Fruit fly (Drosophila melanogaster): ENCODE measurements around the gene CG43924.

The CG43924 gene

dm6 chr2L:15751259-15751555 lies 40.3 kb upstream of the CG43924 start (continued):
- TF ChIP-seq sob (GFP tag; IDR thresholded peaks at IDR 0.05) = no peak
- no peak for TF ChIP-seq CG18764 (GFP tag; optimal IDR thresholded peaks at IDR 0.05)
- TF ChIP-seq Eip74EF (GFP tag; optimal IDR thresholded peaks at IDR 0.05) = no peak
- no peak for TF ChIP-seq CkIIα-i1 (GFP tag; IDR thresholded peaks at IDR 0.05)
- no peak for TF ChIP-seq mam (GFP tag; optimal IDR thresholded peaks at IDR 0.05)
- TF ChIP-seq ab (GFP tag; optimal IDR thresholded peaks at IDR 0.05) = no peak
- TF ChIP-seq CG6175 (GFP tag; IDR thresholded peaks at IDR 0.05) = no peak

- TF ChIP-seq tna (GFP tag; IDR thresholded peaks at IDR 0.05; ENCODE audit: partially characterized antibody) (no peak), CG6272 (GFP tag; IDR thresholded peaks at IDR 0.05) (no peak), Xbp1 (GFP tag; optimal IDR thresholded peaks at IDR 0.05) (peak; percentile 75), sob (GFP tag; IDR thresholded peaks at IDR 0.05) (peak; percentile 75), CG3847 (GFP tag; IDR thresholded peaks at IDR 0.05) (peak; percentile 57), maf-S (GFP tag; optimal IDR thresholded peaks at IDR 0.05) (no peak), CG10321 (GFP tag; IDR thresholded peaks at IDR 0.05) (no peak), Six4 (GFP tag; optimal IDR thresholded peaks at IDR 0.05) (peak; percentile 27), CG9876 (GFP tag; optimal IDR thresholded peaks at IDR 0.05) (no peak), pfk (GFP tag; optimal IDR thresholded peaks at IDR 0.05) (no peak), onecut (GFP tag; IDR thresholded peaks at IDR 0.05) (no peak), HLHmδ (GFP tag; optimal IDR thresholded peaks at IDR 0.05) (no peak), Mes4 (GFP tag; optimal IDR thresholded peaks at IDR 0.05) (no peak), da (GFP tag; optimal IDR thresholded peaks at IDR 0.05) (peak; percentile 41), ro (GFP tag; IDR thresholded peaks at IDR 0.05) (no peak), Side (GFP tag; optimal IDR thresholded peaks at IDR 0.05) (peak; percentile 46), Sox102F (GFP tag; optimal IDR thresholded peaks at IDR 0.05) (no peak), CG2202 (tag; optimal IDR thresholded peaks at IDR 0.05) (no peak), Dll (GFP tag; IDR thresholded peaks at IDR 0.05; ENCODE audit: partially characterized antibody) (peak; percentile 46; the same call in 1 of the 4 replicates), PHDP (tag; optimal IDR thresholded peaks at IDR 0.05) (no peak), bowl (GFP tag; IDR thresholded peaks at IDR 0.05) (no peak), chn (GFP tag; optimal IDR thresholded peaks at IDR 0.05) (peak; percentile 62), CG18599 (GFP tag; optimal IDR thresholded peaks at IDR 0.05) (no peak), br (optimal IDR thresholded peaks at IDR 0.05) (no peak), fu2 (GFP tag; optimal IDR thresholded peaks at IDR 0.05) (peak; percentile 27), org-1 (GFP tag; optimal IDR thresholded peaks at IDR 0.05) (no peak), NC2α (GFP tag; optimal IDR thresholded peaks at IDR 0.05) (no peak), sqz (GFP tag; optimal IDR thresholded peaks at IDR 0.05) (no peak), CG17612 (GFP tag; IDR thresholded peaks at IDR 0.05) (0 out of 2 replicates have a peak, but pooled peaks have one; percentile 8), luna (GFP tag; optimal IDR thresholded peaks at IDR 0.05) (no peak), Atf3 (GFP tag; optimal IDR thresholded peaks at IDR 0.05) (peak; percentile 35), CG8359 (GFP tag; optimal IDR thresholded peaks at IDR 0.05; ENCODE audit: borderline replicate concordance) (no peak), Tbp (GFP tag; optimal IDR thresholded peaks at IDR 0.05) (no peak), Meics (GFP tag; optimal IDR thresholded peaks at IDR 0.05) (no peak), en (GFP tag; optimal IDR thresholded peaks at IDR 0.05) (no peak), Ptx1 (GFP tag; IDR thresholded peaks at IDR 0.05) (peak; percentile 69), CG13287 (GFP tag; IDR thresholded peaks at IDR 0.05; ENCODE audit: partially characterized antibody) (peak; percentile 59), CG34376 (GFP tag; optimal IDR thresholded peaks at IDR 0.05) (no peak), gce (GFP tag; IDR thresholded peaks at IDR 0.05) (no peak), D (optimal IDR thresholded peaks at IDR 0.05) (no peak), D (GFP tag; optimal IDR thresholded peaks at IDR 0.05) (no peak), CG12299 (tag; optimal IDR thresholded peaks at IDR 0.05) (no peak), wdn (GFP tag; IDR thresholded peaks at IDR 0.05) (0 out of 2 replicates have a peak, but pooled peaks have one; percentile 11), CG1529 (GFP tag; optimal IDR thresholded peaks at IDR 0.05) (no peak)
These were observed 39.8 kb upstream of the CG43924 start, which contains the start of gene ND-B17 for dm6 chr2L:15750523-15751258. ND-B17 (minus strand) TSS chr2L:15751078.

All from whole organism, embryonic.